Fruit fly (Drosophila melanogaster) whole organism, prepupa: ENCODE measurements around the gene Aatf.

ENCODE experiments used
- Hr38 ChIP-seq: sonication (Bioruptor generic); optimal IDR thresholded peaks from 2 replicates; lab custom pipeline; 2016; ENCODE audit warnings: missing biosample characterization, missing genetic modification characterization
- Met ChIP-seq: fragments of 200-800 bp; sonication (Bioruptor generic); optimal IDR thresholded peaks from 3 replicates; lab custom pipeline; 2016; ENCODE audit warnings: missing biosample characterization, missing genetic modification characterization
- Sox102F ChIP-seq: fragments of 200-800 bp; sonication (Bioruptor generic); optimal IDR thresholded peaks from 2 replicates; lab custom pipeline; 2016; ENCODE audit warnings: missing biosample characterization, mild to moderate bottlenecking, missing genetic modification characterization
- acj6 ChIP-seq: fragments of 200-800 bp; sonication (Bioruptor generic); optimal IDR thresholded peaks from 3 replicates; lab custom pipeline; 2016; ENCODE audit warnings: missing biosample characterization, missing genetic modification characterization
- dsx ChIP-seq: fragments of 200-800 bp; optimal IDR thresholded peaks from 3 replicates; lab custom pipeline; 2019; ENCODE audit warnings: missing biosample characterization, mild to moderate bottlenecking, missing genetic modification characterization, moderate library complexity; ENCODE audit not compliant: poor library complexity, severe bottlenecking
- pdm3 ChIP-seq: fragments of 200-800 bp; sonication (Bioruptor generic); optimal IDR thresholded peaks from 3 replicates; lab custom pipeline; 2016; ENCODE audit warnings: missing biosample characterization, missing genetic modification characterization

dm6 chr2L:6741980-6742591 lies 24.7 kb downstream of the Aatf start, which contains the start of gene meng:
- TF ChIP-seq Hr38 (GFP tag; lab: Kevin White, UChicago) = no peak
- TF ChIP-seq dsx (GFP tag; lab: Kevin White, UChicago) = no peak
- TF ChIP-seq pdm3 (GFP tag; lab: Kevin White, UChicago) = no peak
- TF ChIP-seq Met = no peak
- TF ChIP-seq Sox102F = no peak
- no peak for TF ChIP-seq acj6
